Worm (Caenorhabditis elegans) whole organism, young adult: ENCODE measurements around the gene lin-15A.

Experiments
- B0261.1 ChIP-seq: sonication (generic microtip); optimal IDR thresholded peaks from 2 replicates; lab custom pipeline; 2016; ENCODE audit warnings: mild to moderate bottlenecking, missing genetic modification characterization, moderate library complexity, missing compliant biosample characterization
- B0336.3 ChIP-seq: fragments of 200-800 bp; sonication (Bioruptor generic); IDR thresholded peaks from 2 replicates; pipeline ENCODE4 v1.3.6; 2022; ENCODE audit warnings: missing genetic modification characterization, missing compliant biosample characterization
- F22D6.2 ChIP-seq: sonication (generic microtip); optimal IDR thresholded peaks from 2 replicates; lab custom pipeline; 2016; ENCODE audit warnings: mild to moderate bottlenecking, missing genetic modification characterization, missing compliant biosample characterization
- F49E8.2 ChIP-seq: sonication (generic microtip); optimal IDR thresholded peaks from 3 replicates; lab custom pipeline; 2017; ENCODE audit warnings: missing genetic modification characterization, mild to moderate bottlenecking, missing compliant biosample characterization, antibody characterized with exemption, moderate library complexity; ENCODE audit not compliant: insufficient read depth
- F55B11.4 ChIP-seq: sonication (generic microtip); optimal IDR thresholded peaks from 2 replicates; lab custom pipeline; 2016; ENCODE audit warnings: missing compliant biosample characterization, missing genetic modification characterization, borderline replicate concordance; ENCODE audit not compliant: insufficient read depth
- F57C9.4 ChIP-seq: sonication (generic microtip); optimal IDR thresholded peaks from 2 replicates; lab custom pipeline; 2017; ENCODE audit warnings: mild to moderate bottlenecking, missing genetic modification characterization, missing compliant biosample characterization
- Y53G8AR.9 ChIP-seq: fragments of 200-800 bp; sonication (Bioruptor generic); conservative IDR thresholded peaks from 2 replicates; pipeline ENCODE4 v1.3.6; 2022; ENCODE audit warnings: missing genetic modification reagents, missing genetic modification characterization, missing compliant biosample characterization
- Y79H2A.3 ChIP-seq: fragments of 200-800 bp; sonication (Bioruptor generic); conservative IDR thresholded peaks from 2 replicates; pipeline ENCODE4 v1.3.6; 2022; ENCODE audit warnings: missing genetic modification reagents, missing genetic modification characterization, missing compliant biosample characterization
- Y95B8A.8 ChIP-seq: fragments of 200-800 bp; sonication (Bioruptor generic); IDR thresholded peaks from 2 replicates; pipeline ENCODE4 v1.3.6; 2022; ENCODE audit warnings: missing genetic modification reagents, missing genetic modification characterization, missing compliant biosample characterization
- akir-1 ChIP-seq: fragments of 200-800 bp; sonication (Bioruptor generic); optimal IDR thresholded peaks from 2 replicates; lab custom pipeline; 2018; ENCODE audit warnings: mild to moderate bottlenecking, missing genetic modification characterization, moderate library complexity, missing compliant biosample characterization
- aptf-3 ChIP-seq: fragments of 200-800 bp; sonication (Bioruptor generic); IDR thresholded peaks from 2 replicates; pipeline ENCODE4 v1.3.6; 2022; ENCODE audit warnings: missing genetic modification characterization, missing compliant biosample characterization
- athp-1 ChIP-seq: sonication (generic microtip); optimal IDR thresholded peaks from 2 replicates; lab custom pipeline; 2017; ENCODE audit warnings: mild to moderate bottlenecking, missing genetic modification characterization, missing compliant biosample characterization
- attf-3 ChIP-seq: fragments of 200-800 bp; sonication (Bioruptor generic); conservative IDR thresholded peaks from 2 replicates; pipeline ENCODE4 v1.3.6; 2022; ENCODE audit warnings: missing genetic modification reagents, missing genetic modification characterization, missing compliant biosample characterization
- cebp-1 ChIP-seq, 2 experiments: fragments of 200-800 bp in 1 of 2; sonication (Bioruptor generic) in 1 of 2; sonication (generic microtip) in 1 of 2; IDR thresholded peaks in 1 of 2; optimal IDR thresholded peaks in 1 of 2; 2 replicates each; pipeline versions ENCODE4 v1.3.6 to Lab custom; 2017 to 2022; ENCODE audit warnings: missing compliant biosample characterization in 2 of 2, missing genetic modification characterization in 2 of 2, mild to moderate bottlenecking in 1 of 2, missing genetic modification reagents in 1 of 2, moderate library complexity in 1 of 2
- ceh-27 ChIP-seq: fragments of 200-800 bp; sonication (Bioruptor generic); optimal IDR thresholded peaks from 2 replicates; lab custom pipeline; 2018; ENCODE audit warnings: mild to moderate bottlenecking, missing genetic modification characterization, moderate library complexity, missing compliant biosample characterization
- ceh-40 ChIP-seq: fragments of 200-800 bp; sonication (Bioruptor generic); IDR thresholded peaks from 2 replicates; pipeline ENCODE4 v1.3.6; 2022; ENCODE audit warnings: missing genetic modification characterization, missing compliant biosample characterization
- ceh-91 ChIP-seq: fragments of 200-800 bp; sonication (Bioruptor generic); IDR thresholded peaks from 2 replicates; pipeline ENCODE4 v1.3.6; 2022; ENCODE audit warnings: missing genetic modification reagents, missing genetic modification characterization, missing compliant biosample characterization
- chd-7 ChIP-seq: sonication (generic microtip); optimal IDR thresholded peaks from 2 replicates; lab custom pipeline; 2016; ENCODE audit warnings: mild to moderate bottlenecking, missing genetic modification characterization, moderate library complexity, missing compliant biosample characterization
- dox-1 ChIP-seq: fragments of 200-800 bp; sonication (Bioruptor generic); IDR thresholded peaks from 2 replicates; pipeline ENCODE4 v1.3.6; 2022; ENCODE audit warnings: missing genetic modification reagents, missing genetic modification characterization, missing compliant biosample characterization
- efl-1 ChIP-seq: fragments of 150-350 bp; optimal IDR thresholded peaks from 2 replicates; lab custom pipeline; 2014; ENCODE audit warnings: missing biosample characterization, missing genetic modification reagents, missing genetic modification characterization
- egrh-3 ChIP-seq: fragments of 200-800 bp; sonication (Bioruptor generic); IDR thresholded peaks from 2 replicates; pipeline ENCODE4 v1.3.6; 2022; ENCODE audit warnings: missing genetic modification reagents, missing genetic modification characterization, missing compliant biosample characterization
- hsf-1 ChIP-seq: fragments of 200-800 bp; sonication (Bioruptor generic); IDR thresholded peaks from 2 replicates; pipeline ENCODE4 v1.3.6; 2022; ENCODE audit warnings: missing genetic modification reagents, missing genetic modification characterization, missing compliant biosample characterization
- let-607 ChIP-seq, 2 experiments: fragments of 200-800 bp in 1 of 2; sonication (Bioruptor generic) in 1 of 2; sonication (generic microtip) in 1 of 2; optimal IDR thresholded peaks; 2 replicates each; lab custom pipeline; 2016 to 2018; ENCODE audit warnings: mild to moderate bottlenecking in 2 of 2, missing compliant biosample characterization in 2 of 2, missing genetic modification characterization in 2 of 2, moderate library complexity in 2 of 2, missing genotype in 1 of 2
- lin-54 ChIP-seq: fragments of 200-800 bp; sonication (Bioruptor generic); optimal IDR thresholded peaks from 2 replicates; lab custom pipeline; 2018; ENCODE audit warnings: mild to moderate bottlenecking, missing genetic modification characterization, missing compliant biosample characterization
- lsy-27 ChIP-seq: sonication (generic microtip); optimal IDR thresholded peaks from 2 replicates; lab custom pipeline; 2017; ENCODE audit warnings: missing genetic modification characterization, mild to moderate bottlenecking, missing compliant biosample characterization, antibody characterized with exemption, missing genotype, borderline replicate concordance; ENCODE audit not compliant: insufficient read depth
- madf-10 ChIP-seq: sonication (generic microtip); optimal IDR thresholded peaks from 2 replicates; lab custom pipeline; 2016; ENCODE audit warnings: mild to moderate bottlenecking, missing genetic modification characterization, missing compliant biosample characterization
- madf-3 ChIP-seq: fragments of 200-800 bp; sonication (Bioruptor generic); IDR thresholded peaks from 2 replicates; pipeline ENCODE4 v1.3.6; 2022; ENCODE audit warnings: missing genetic modification reagents, missing genetic modification characterization, missing compliant biosample characterization
- madf-6 ChIP-seq: fragments of 200-800 bp; sonication (Bioruptor generic); IDR thresholded peaks from 2 replicates; pipeline ENCODE4 v1.3.6; 2022; ENCODE audit warnings: missing genetic modification reagents, missing genetic modification characterization, missing compliant biosample characterization
- madf-8 ChIP-seq: fragments of 200-800 bp; sonication (Bioruptor generic); conservative IDR thresholded peaks from 2 replicates; pipeline ENCODE4 v1.3.6; 2022; ENCODE audit warnings: missing genetic modification reagents, missing genetic modification characterization, missing compliant biosample characterization
- mxl-1 ChIP-seq: sonication (generic microtip); optimal IDR thresholded peaks from 2 replicates; lab custom pipeline; 2016; ENCODE audit warnings: missing genetic modification characterization, missing compliant biosample characterization
- nfya-1 ChIP-seq: sonication (generic microtip); optimal IDR thresholded peaks from 2 replicates; lab custom pipeline; 2017; ENCODE audit warnings: antibody characterized with exemption, missing compliant biosample characterization, missing genetic modification characterization, borderline replicate concordance; ENCODE audit not compliant: insufficient read depth
- nhr-120 ChIP-seq: fragments of 200-800 bp; sonication (Bioruptor generic); IDR thresholded peaks from 2 replicates; pipeline ENCODE4 v1.3.6; 2022; ENCODE audit warnings: missing genetic modification characterization, missing compliant biosample characterization
- nhr-80 ChIP-seq: sonication (generic microtip); optimal IDR thresholded peaks from 2 replicates; lab custom pipeline; 2016; ENCODE audit warnings: missing genetic modification characterization, missing compliant biosample characterization
- nhr-90 ChIP-seq: sonication (generic microtip); optimal IDR thresholded peaks from 2 replicates; lab custom pipeline; 2016; ENCODE audit warnings: missing genotype, mild to moderate bottlenecking, missing genetic modification characterization, missing compliant biosample characterization
- pha-4 ChIP-seq: fragments of 150-350 bp; sonication (generic microtip); optimal IDR thresholded peaks from 2 replicates; lab custom pipeline; 2014; ENCODE audit warnings: missing biosample characterization, missing genetic modification reagents, missing genetic modification characterization
- rcor-1 ChIP-seq: fragments of 200-800 bp; sonication (Bioruptor generic); IDR thresholded peaks from 2 replicates; pipeline ENCODE4 v1.3.6; 2022; ENCODE audit warnings: missing genetic modification reagents, missing genetic modification characterization, missing compliant biosample characterization
- rec-8 ChIP-seq, 2 experiments: sonication (generic microtip); optimal IDR thresholded peaks; 2 replicates each; lab custom pipeline; 2016; ENCODE audit warnings: mild to moderate bottlenecking in 2 of 2, missing genetic modification characterization in 2 of 2, missing genetic modification reagents in 2 of 2, missing genotype in 2 of 2, missing biosample characterization in 1 of 2, missing compliant biosample characterization in 1 of 2, moderate library complexity in 1 of 2
- rpc-1 ChIP-seq, 2 experiments: fragments of 150-350 bp in 1 of 2; sonication (generic microtip) in 1 of 2; optimal IDR thresholded peaks; 2 replicates each; lab custom pipeline; 2014 to 2018; ENCODE audit warnings: missing biosample characterization in 1 of 2, missing genetic modification characterization in 1 of 2, missing genetic modification reagents in 1 of 2, missing genotype in 1 of 2
- sdz-38 ChIP-seq: sonication (generic microtip); optimal IDR thresholded peaks from 2 replicates; lab custom pipeline; 2016; ENCODE audit warnings: missing genotype, missing genetic modification characterization, missing compliant biosample characterization
- snpc-1.3 ChIP-seq: sonication (generic microtip); optimal IDR thresholded peaks from 2 replicates; lab custom pipeline; 2017; ENCODE audit warnings: missing genetic modification characterization, mild to moderate bottlenecking, missing compliant biosample characterization, antibody characterized with exemption, moderate library complexity, missing genotype, missing genetic modification reagents; ENCODE audit not compliant: insufficient read depth
- sptf-2 ChIP-seq: fragments of 200-800 bp; sonication (Bioruptor generic); optimal IDR thresholded peaks from 2 replicates; lab custom pipeline; 2018; ENCODE audit warnings: mild to moderate bottlenecking, missing genetic modification characterization, missing compliant biosample characterization
- zfh-2 ChIP-seq: fragments of 200-800 bp; sonication (Bioruptor generic); conservative IDR thresholded peaks from 2 replicates; pipeline ENCODE4 v1.3.6; 2022; ENCODE audit warnings: missing genetic modification reagents, missing genetic modification characterization, missing compliant biosample characterization
- ztf-25 ChIP-seq: fragments of 200-800 bp; sonication (Bioruptor generic); IDR thresholded peaks from 2 replicates; pipeline ENCODE4 v1.3.6; 2022; ENCODE audit warnings: missing genetic modification reagents, missing genetic modification characterization, missing compliant biosample characterization
- ztf-26 ChIP-seq: sonication (generic microtip); optimal IDR thresholded peaks from 2 replicates; lab custom pipeline; 2017; ENCODE audit warnings: missing genetic modification characterization, missing compliant biosample characterization
- ztf-28 ChIP-seq: fragments of 200-800 bp; sonication (Bioruptor generic); IDR thresholded peaks from 2 replicates; pipeline ENCODE4 v1.3.6; 2022; ENCODE audit warnings: missing genetic modification reagents, missing genetic modification characterization, missing compliant biosample characterization
- ztf-6 ChIP-seq: fragments of 200-800 bp; sonication (Bioruptor generic); IDR thresholded peaks from 2 replicates; pipeline ENCODE4 v1.3.6; 2022; ENCODE audit warnings: missing genetic modification reagents, missing genetic modification characterization, missing compliant biosample characterization

lin-15A gene

ce11 chrX:15773262-15773908, 41.6 kb downstream of the lin-15A start, which contains the start of gene Y7A5A.13 (continued):
- TF ChIP-seq hsf-1 (GFP tag; lab: Robert Waterston, UW) (no peak), attf-3 (GFP tag; lab: Robert Waterston, UW) (no peak), let-607 (tag; optimal IDR thresholded peaks at IDR 0.05; lab: Kevin White, UChicago) (peak in 1 of 2 experiments; percentile 52), snpc-1.3 (peak; percentile 21), aptf-3 (0 out of 2 replicates have a peak, but pooled peaks have one; percentile 43), ceh-40 (GFP tag; lab: Robert Waterston, UW) (peak; percentile 62; the same call in 1 of the 2 replicates), zfh-2 (GFP tag; lab: Robert Waterston, UW) (no peak), madf-10 (no peak), F49E8.2 (tag; lab: Kevin White, UChicago) (no peak), nfya-1 (tag; lab: Kevin White, UChicago) (no peak), Y95B8A.8 (GFP tag; lab: Robert Waterston, UW) (no peak), dox-1 (GFP tag; lab: Robert Waterston, UW) (peak; percentile 64), ztf-26 (tag; lab: Kevin White, UChicago) (peak; percentile 32), F22D6.2 (tag; lab: Kevin White, UChicago) (no peak), F55B11.4 (tag; lab: Kevin White, UChicago) (no peak), cebp-1 (GFP tag; IDR thresholded peaks at IDR 0.05; lab: Robert Waterston, UW) (no peak), cebp-1 (tag; optimal IDR thresholded peaks at IDR 0.05; lab: Kevin White, UChicago) (peak; percentile 30), Y53G8AR.9 (no peak), sptf-2 (GFP tag; lab: Kevin White, UChicago) (no peak), egrh-3 (no peak; the same call in 1 of the 2 replicates), chd-7 (peak; percentile 20), ztf-6 (GFP tag; lab: Robert Waterston, UW) (no peak), athp-1 (no peak), akir-1 (no peak), nhr-80 (tag; lab: Kevin White, UChicago) (peak; percentile 14), madf-6 (GFP tag; lab: Robert Waterston, UW) (peak; percentile 45; the same call in 1 of the 2 replicates), ceh-91 (GFP tag; lab: Robert Waterston, UW) (no peak), Y79H2A.3 (GFP tag; lab: Robert Waterston, UW) (0 out of 2 replicates have a peak, but pooled peaks have one; percentile 11), sdz-38 (tag; lab: Kevin White, UChicago) (no peak), B0261.1 (tag; lab: Kevin White, UChicago) (peak; percentile 88), ceh-27 (peak; percentile 21), rec-8 (tag; optimal IDR thresholded peaks at IDR 0.05; lab: Kevin White, UChicago) (peak; percentile 28 to 49), pha-4 (tag; lab: Kevin White, UChicago) (no peak), nhr-90 (tag; lab: Kevin White, UChicago) (peak; percentile 58), madf-3 (GFP tag; lab: Robert Waterston, UW) (no peak), madf-8 (GFP tag; lab: Robert Waterston, UW) (no peak), mxl-1 (tag; lab: Kevin White, UChicago) (no peak), F57C9.4 (tag; lab: Kevin White, UChicago) (no peak), ztf-28 (GFP tag; lab: Robert Waterston, UW) (no peak), lin-54 (GFP tag; lab: Kevin White, UChicago) (no peak), efl-1 (GFP tag; lab: Kevin White, UChicago) (no peak), lsy-27 (tag; lab: Kevin White, UChicago) (no peak), rpc-1 (optimal IDR thresholded peaks at IDR 0.05; lab: Kevin White, UChicago) (peak; percentile 82), rpc-1 (tag; optimal IDR thresholded peaks at IDR 0.05; lab: Kevin White, UChicago) (peak; percentile 90), nhr-120 (GFP tag; lab: Robert Waterston, UW) (no peak), ztf-25 (GFP tag; lab: Robert Waterston, UW) (no peak), B0336.3 (GFP tag; lab: Robert Waterston, UW) (no peak), rcor-1 (GFP tag; lab: Robert Waterston, UW) (peak; percentile 54)
